Worm (Caenorhabditis elegans) whole organism, L2 larva: Measurements from ENCODE around the gene ZK1128.1.

Experiments
- C34F6.9 ChIP-seq: fragments of 150-350 bp; optimal IDR thresholded peaks from 2 replicates; lab custom pipeline; 2014; ENCODE audit warnings: missing biosample characterization, missing genetic modification characterization
- F13H6.1 ChIP-seq: sonication (generic microtip); optimal IDR thresholded peaks from 2 replicates; lab custom pipeline; 2016; ENCODE audit warnings: missing genetic modification characterization, missing compliant biosample characterization
- Y55F3AM.14 ChIP-seq: fragments of 200-800 bp; sonication (Bioruptor generic); optimal IDR thresholded peaks from 2 replicates; lab custom pipeline; 2018; ENCODE audit warnings: mild to moderate bottlenecking, missing genetic modification characterization, missing compliant biosample characterization
- ZK546.5 ChIP-seq: sonication (generic microtip); optimal IDR thresholded peaks from 2 replicates; lab custom pipeline; 2017; ENCODE audit warnings: missing biosample characterization, missing genetic modification characterization
- alr-1 ChIP-seq: fragments of 150-350 bp; optimal IDR thresholded peaks from 2 replicates; lab custom pipeline; 2014; ENCODE audit warnings: missing biosample characterization, missing genetic modification characterization
- aly-2 ChIP-seq: fragments of 150-350 bp; optimal IDR thresholded peaks from 2 replicates; lab custom pipeline; 2014; ENCODE audit warnings: missing biosample characterization, missing genetic modification characterization
- ama-1 ChIP-seq: fragments of 150-350 bp; optimal IDR thresholded peaks from 2 replicates; lab custom pipeline; 2018; ENCODE audit warnings: inconsistent platforms
- blmp-1 ChIP-seq: sonication (generic microtip); optimal IDR thresholded peaks from 2 replicates; lab custom pipeline; 2017; ENCODE audit warnings: missing genetic modification characterization, mild to moderate bottlenecking, missing compliant biosample characterization, antibody characterized with exemption, moderate library complexity; ENCODE audit not compliant: insufficient read depth
- ceh-82 ChIP-seq: fragments of 150-350 bp; optimal IDR thresholded peaks from 2 replicates; lab custom pipeline; 2014; ENCODE audit warnings: missing biosample characterization, missing genetic modification characterization
- crh-2 ChIP-seq: sonication (generic microtip); optimal IDR thresholded peaks from 2 replicates; lab custom pipeline; 2017; ENCODE audit warnings: missing biosample characterization, missing genetic modification characterization
- egl-27 ChIP-seq: sonication (generic microtip); optimal IDR thresholded peaks from 3 replicates; lab custom pipeline; 2017; ENCODE audit warnings: missing biosample characterization, missing genetic modification reagents, missing genetic modification characterization
- elt-1 ChIP-seq: fragments of 150-350 bp; optimal IDR thresholded peaks from 2 replicates; lab custom pipeline; 2014; ENCODE audit warnings: missing biosample characterization, missing genetic modification characterization
- elt-3 ChIP-seq: sonication (generic microtip); optimal IDR thresholded peaks from 2 replicates; lab custom pipeline; 2017; ENCODE audit warnings: missing biosample characterization, missing genetic modification characterization
- fos-1 ChIP-seq: fragments of 150-350 bp; optimal IDR thresholded peaks from 2 replicates; lab custom pipeline; 2014; ENCODE audit warnings: missing biosample characterization, missing genetic modification characterization
- gmeb-1 ChIP-seq: fragments of 150-350 bp; optimal IDR thresholded peaks from 2 replicates; lab custom pipeline; 2014; ENCODE audit warnings: missing biosample characterization, missing genetic modification characterization
- lin-13 ChIP-seq: fragments of 150-350 bp; optimal IDR thresholded peaks from 2 replicates; lab custom pipeline; 2014; ENCODE audit warnings: missing biosample characterization, missing genetic modification reagents, missing genetic modification characterization
- lsy-2 ChIP-seq, 2 experiments: fragments of 150-350 bp in 1 of 2; sonication (generic microtip) in 1 of 2; optimal IDR thresholded peaks; 2 replicates each; lab custom pipeline; 2014 to 2017; ENCODE audit warnings: missing biosample characterization in 2 of 2, missing genetic modification characterization in 2 of 2
- mdl-1 ChIP-seq, 2 experiments: fragments of 150-350 bp in 1 of 2; sonication (generic microtip) in 1 of 2; optimal IDR thresholded peaks; 2 replicates each; lab custom pipeline; 2017; ENCODE audit warnings: missing biosample characterization in 2 of 2, missing genetic modification characterization in 2 of 2
- nhr-12 ChIP-seq: fragments of 150-350 bp; optimal IDR thresholded peaks from 2 replicates; lab custom pipeline; 2014; ENCODE audit warnings: missing biosample characterization, missing genetic modification characterization
- nhr-129 ChIP-seq: fragments of 150-350 bp; optimal IDR thresholded peaks from 2 replicates; lab custom pipeline; 2014; ENCODE audit warnings: missing biosample characterization, missing genetic modification characterization
- nhr-21 ChIP-seq: fragments of 150-350 bp; optimal IDR thresholded peaks from 2 replicates; lab custom pipeline; 2014; ENCODE audit warnings: missing biosample characterization, missing genetic modification characterization
- nhr-23 ChIP-seq: fragments of 150-350 bp; optimal IDR thresholded peaks from 2 replicates; lab custom pipeline; 2014; ENCODE audit warnings: missing biosample characterization, missing genetic modification reagents, missing genetic modification characterization
- nhr-237 ChIP-seq: fragments of 150-350 bp; optimal IDR thresholded peaks from 2 replicates; lab custom pipeline; 2014; ENCODE audit warnings: missing biosample characterization, missing genetic modification characterization
- nhr-25 ChIP-seq: fragments of 150-350 bp; sonication (generic microtip); optimal IDR thresholded peaks from 3 replicates; lab custom pipeline; 2014; ENCODE audit warnings: missing biosample characterization, missing genetic modification characterization
- sma-3 ChIP-seq: sonication (generic microtip); optimal IDR thresholded peaks from 2 replicates; lab custom pipeline; 2016; ENCODE audit warnings: missing genetic modification reagents, missing genetic modification characterization, missing compliant biosample characterization
- sma-9 ChIP-seq, 2 experiments: fragments of 150-350 bp in 1 of 2; sonication (generic microtip) in 1 of 2; optimal IDR thresholded peaks; 2 replicates each; lab custom pipeline; 2014 to 2016; ENCODE audit warnings: missing genetic modification characterization in 2 of 2, mild to moderate bottlenecking in 1 of 2, missing biosample characterization in 1 of 2, missing compliant biosample characterization in 1 of 2, missing genetic modification reagents in 1 of 2, moderate library complexity in 1 of 2
- unc-55 ChIP-seq: fragments of 150-350 bp; sonication (generic microtip); optimal IDR thresholded peaks from 3 replicates; lab custom pipeline; 2014; ENCODE audit warnings: missing biosample characterization, missing genetic modification reagents, missing genetic modification characterization
- unc-62 ChIP-seq: fragments of 150-350 bp; optimal IDR thresholded peaks from 2 replicates; lab custom pipeline; 2014; ENCODE audit warnings: missing biosample characterization, missing genetic modification reagents, missing genetic modification characterization
- zag-1 ChIP-seq: fragments of 150-350 bp; optimal IDR thresholded peaks from 2 replicates; lab custom pipeline; 2014; ENCODE audit warnings: missing biosample characterization, missing genetic modification characterization
- ztf-4 ChIP-seq: fragments of 150-350 bp; optimal IDR thresholded peaks from 2 replicates; lab custom pipeline; 2014; ENCODE audit warnings: missing biosample characterization, missing genetic modification characterization

Gene ZK1128.1

ce11 chrIII:10136778-10137177, 22.2 kb upstream of the ZK1128.1 start, which contains the start of gene ZK1128.7:
Gene ZK1128.7 (plus strand): TSS chrIII:10137006.
- peak; percentile 22 for TF ChIP-seq blmp-1
- no peak for TF ChIP-seq mdl-1 (tag; optimal IDR thresholded peaks at IDR 0.05; lab: Kevin White, UChicago)
- TF ChIP-seq sma-9 (GFP tag; optimal IDR thresholded peaks at IDR 0.05; lab: Kevin White, UChicago), result peak; percentile 20
- TF ChIP-seq sma-9 (tag; optimal IDR thresholded peaks at IDR 0.05; lab: Kevin White, UChicago), result no peak
- peak in 1 of 2 experiments; percentile 30 for TF ChIP-seq lsy-2 (tag; optimal IDR thresholded peaks at IDR 0.05; lab: Kevin White, UChicago)
- peak; percentile 36 for TF ChIP-seq unc-55 (GFP tag; lab: Kevin White, UChicago)
- TF ChIP-seq ZK546.5 (tag; lab: Kevin White, UChicago), result no peak
- TF ChIP-seq ama-1 (lab: Kevin White, UChicago), result no peak
- peak; percentile 15 for TF ChIP-seq C34F6.9
- TF ChIP-seq F13H6.1 (tag; lab: Kevin White, UChicago), result peak; percentile 43

- TF ChIP-seq alr-1 (tag; lab: Kevin White, UChicago) (no peak), fos-1 (tag; lab: Kevin White, UChicago) (peak; percentile 88), crh-2 (tag; lab: Kevin White, UChicago) (peak; percentile 38), aly-2 (tag; lab: Kevin White, UChicago) (no peak)
- TF ChIP-seq, all 48 proteins: peak for 2
These were observed 20.0 kb upstream of the ZK1128.1 start for ce11 chrIII:10134517-10134916.

- TF ChIP-seq crh-2 (tag; lab: Kevin White, UChicago) (peak; percentile 8), gmeb-1 (peak; percentile 43), nhr-129 (tag; lab: Kevin White, UChicago) (no peak), unc-62 (GFP tag; lab: Kevin White, UChicago) (no peak), Y55F3AM.14 (GFP tag; lab: Kevin White, UChicago) (peak; percentile 20), lsy-2 (tag; optimal IDR thresholded peaks at IDR 0.05; lab: Kevin White, UChicago) (peak in 1 of 2 experiments; percentile 25), egl-27 (tag; lab: Kevin White, UChicago) (peak; percentile 7), fos-1 (tag; lab: Kevin White, UChicago) (peak; percentile 46), F13H6.1 (tag; lab: Kevin White, UChicago) (no peak), blmp-1 (peak; percentile 45), nhr-12 (tag; lab: Kevin White, UChicago) (no peak), nhr-25 (peak; percentile 42), lin-13 (GFP tag; lab: Kevin White, UChicago) (no peak)
These were observed 18.2 kb upstream of the ZK1128.1 start for ce11 chrIII:10132495-10133450.

- TF ChIP-seq F13H6.1 (tag; lab: Kevin White, UChicago) (no peak), ceh-82 (tag; lab: Kevin White, UChicago) (no peak), elt-3 (tag; lab: Kevin White, UChicago) (no peak), ztf-4 (tag; lab: Kevin White, UChicago) (no peak), nhr-129 (tag; lab: Kevin White, UChicago) (peak; percentile 19), unc-62 (GFP tag; lab: Kevin White, UChicago) (no peak), unc-55 (GFP tag; lab: Kevin White, UChicago) (peak; percentile 26), nhr-21 (tag; lab: Kevin White, UChicago) (no peak), sma-3 (GFP tag; lab: Kevin White, UChicago) (no peak), sma-9 (GFP tag; optimal IDR thresholded peaks at IDR 0.05; lab: Kevin White, UChicago) (peak; percentile 35), sma-9 (tag; optimal IDR thresholded peaks at IDR 0.05; lab: Kevin White, UChicago) (no peak), crh-2 (tag; lab: Kevin White, UChicago) (no peak), lsy-2 (tag; optimal IDR thresholded peaks at IDR 0.05; lab: Kevin White, UChicago) (peak in 1 of 2 experiments; percentile 34)
These were observed 11.8 kb upstream of the ZK1128.1 start for ce11 chrIII:10126375-10126774.

ce11 chrIII:10123586-10124233, 9.2 kb upstream of the ZK1128.1 start, which contains the start of gene ttll-4:
Gene ttll-4 (plus strand): TSS chrIII:10124183.
- peak; percentile 44 for TF ChIP-seq unc-55 (GFP tag; lab: Kevin White, UChicago)
- peak; percentile 1 for TF ChIP-seq sma-3 (GFP tag; lab: Kevin White, UChicago)
- TF ChIP-seq C34F6.9, result peak; percentile 55
- peak; percentile 49 for TF ChIP-seq F13H6.1 (tag; lab: Kevin White, UChicago)
- peak; percentile 23 for TF ChIP-seq sma-9 (GFP tag; optimal IDR thresholded peaks at IDR 0.05; lab: Kevin White, UChicago)
- TF ChIP-seq sma-9 (tag; optimal IDR thresholded peaks at IDR 0.05; lab: Kevin White, UChicago), result no peak
- TF ChIP-seq lin-13 (GFP tag; lab: Kevin White, UChicago), result peak; percentile 53
- peak; percentile 1 for TF ChIP-seq zag-1 (tag; lab: Kevin White, UChicago)
- TF ChIP-seq lsy-2 (tag; optimal IDR thresholded peaks at IDR 0.05; lab: Kevin White, UChicago), result peak; percentile 50 to 59
- TF ChIP-seq nhr-129 (tag; lab: Kevin White, UChicago), result peak; percentile 14
- no peak for TF ChIP-seq elt-1
- no peak for TF ChIP-seq ZK546.5 (tag; lab: Kevin White, UChicago)
- no peak for TF ChIP-seq nhr-23 (tag; lab: Kevin White, UChicago)
- TF ChIP-seq nhr-237 (tag; lab: Kevin White, UChicago), result no peak
